Fruit fly (Drosophila melanogaster) whole organism, pupa: Measurements from ENCODE around the gene CG31248.

Experiments
- CG10348 ChIP-seq: fragments of 200-800 bp; sonication (Bioruptor generic); IDR thresholded peaks from 2 replicates; pipeline ENCODE4 v1.3.6; 2022; ENCODE audit warnings: missing biosample characterization, missing genetic modification characterization
- CG12605 ChIP-seq: fragments of 200-800 bp; sonication (Bioruptor generic); IDR thresholded peaks from 2 replicates; pipeline ENCODE4 v1.3.6; 2022; ENCODE audit warnings: missing biosample characterization, missing genetic modification characterization
- CG13204 ChIP-seq: fragments of 200-800 bp; sonication (Bioruptor generic); optimal IDR thresholded peaks from 2 replicates; lab custom pipeline; 2018; ENCODE audit warnings: missing biosample characterization, mild to moderate bottlenecking, missing genetic modification characterization, moderate library complexity
- CG14655 ChIP-seq: fragments of 200-800 bp; sonication (Bioruptor generic); optimal IDR thresholded peaks from 3 replicates; lab custom pipeline; 2017; ENCODE audit warnings: mild to moderate bottlenecking, missing biosample characterization, missing genetic modification reagents, missing genetic modification characterization
- CG15710 ChIP-seq: fragments of 200-800 bp; sonication (Bioruptor generic); optimal IDR thresholded peaks from 2 replicates; lab custom pipeline; 2018; ENCODE audit warnings: missing biosample characterization, mild to moderate bottlenecking, missing genetic modification characterization, moderate library complexity
- CG17806 ChIP-seq: fragments of 200-800 bp; sonication (Bioruptor generic); optimal IDR thresholded peaks from 2 replicates; lab custom pipeline; 2018; ENCODE audit warnings: missing biosample characterization, mild to moderate bottlenecking, missing genetic modification characterization, moderate library complexity
- CG32121 ChIP-seq: fragments of 200-800 bp; sonication (Bioruptor generic); IDR thresholded peaks from 2 replicates; pipeline ENCODE4 v1.3.6; 2022; ENCODE audit warnings: missing biosample characterization, missing genetic modification characterization
- CG34367 ChIP-seq: fragments of 200-800 bp; sonication (Bioruptor generic); optimal IDR thresholded peaks from 2 replicates; lab custom pipeline; 2018; ENCODE audit warnings: missing biosample characterization, mild to moderate bottlenecking, missing genetic modification characterization
- CG4496 ChIP-seq: fragments of 200-800 bp; sonication (Bioruptor generic); IDR thresholded peaks from 3 replicates; pipeline ENCODE4 v1.3.6; 2022; ENCODE audit warnings: missing biosample characterization, missing genetic modification characterization
- CG8159 ChIP-seq: fragments of 200-800 bp; sonication (Bioruptor generic); optimal IDR thresholded peaks from 3 replicates; lab custom pipeline; 2018; ENCODE audit warnings: missing biosample characterization, mild to moderate bottlenecking, missing genetic modification characterization, moderate library complexity
- CG8301 ChIP-seq: fragments of 200-800 bp; sonication (Bioruptor generic); optimal IDR thresholded peaks from 2 replicates; lab custom pipeline; 2018; ENCODE audit warnings: missing biosample characterization, mild to moderate bottlenecking, missing genetic modification characterization
- CG9948 ChIP-seq: fragments of 200-800 bp; sonication (Bioruptor generic); optimal IDR thresholded peaks from 2 replicates; lab custom pipeline; 2018; ENCODE audit warnings: missing biosample characterization, mild to moderate bottlenecking, missing genetic modification characterization, moderate library complexity
- D1 ChIP-seq: fragments of 200-800 bp; sonication (Bioruptor generic); optimal IDR thresholded peaks from 2 replicates; lab custom pipeline; 2018; ENCODE audit warnings: missing biosample characterization, mild to moderate bottlenecking, missing genetic modification characterization, moderate library complexity
- EcR ChIP-seq: fragments of 200-800 bp; sonication (Bioruptor generic); optimal IDR thresholded peaks from 3 replicates; lab custom pipeline; 2019; ENCODE audit warnings: missing biosample characterization, missing genetic modification characterization, mild to moderate bottlenecking, moderate library complexity, missing genetic modification reagents
- Ets98B ChIP-seq: fragments of 200-800 bp; sonication (Bioruptor generic); IDR thresholded peaks from 2 replicates; pipeline ENCODE4 v1.3.6; 2022; ENCODE audit warnings: missing biosample characterization, missing genetic modification characterization
- Pif1A ChIP-seq: fragments of 200-800 bp; sonication (Bioruptor generic); optimal IDR thresholded peaks from 3 replicates; lab custom pipeline; 2016; ENCODE audit warnings: missing biosample characterization, missing genetic modification characterization
- Pif1B ChIP-seq: fragments of 200-800 bp; sonication (Bioruptor generic); optimal IDR thresholded peaks from 3 replicates; lab custom pipeline; 2016; ENCODE audit warnings: missing biosample characterization, missing genetic modification characterization
- Snoo ChIP-seq: fragments of 200-800 bp; sonication (Bioruptor generic); optimal IDR thresholded peaks from 3 replicates; lab custom pipeline; 2017; ENCODE audit warnings: missing biosample characterization, mild to moderate bottlenecking, missing genetic modification characterization, inconsistent platforms
- fd96Ca ChIP-seq: fragments of 200-800 bp; sonication (Bioruptor generic); IDR thresholded peaks from 3 replicates; pipeline ENCODE4 v1.3.6; 2022; ENCODE audit warnings: missing biosample characterization, missing genetic modification characterization
- gl ChIP-seq: fragments of 200-800 bp; sonication (Bioruptor generic); optimal IDR thresholded peaks from 2 replicates; lab custom pipeline; 2018; ENCODE audit warnings: missing biosample characterization, mild to moderate bottlenecking, missing genetic modification characterization
- rn ChIP-seq: fragments of 200-800 bp; sonication (Bioruptor generic); IDR thresholded peaks from 2 replicates; pipeline ENCODE4 v1.3.6; 2022; ENCODE audit warnings: missing biosample characterization, missing genetic modification characterization

CG31248 gene

dm6 chr3R:7162356-7163289, 33.5 kb downstream of the CG31248 start, which contains the start of gene sas:
TSS of gene sas (plus strand) at chr3R:7162808.
- TF ChIP-seq CG14655: no peak
- TF ChIP-seq CG8301 (tag; lab: Kevin White, UChicago): no peak
- peak; percentile 14 for TF ChIP-seq CG13204 (GFP tag; lab: Kevin White, UChicago)
- no peak for TF ChIP-seq CG9948 (tag; lab: Kevin White, UChicago)
- TF ChIP-seq Snoo (tag; lab: Kevin White, UChicago): peak; percentile 16
- no peak for TF ChIP-seq CG15710 (tag; lab: Kevin White, UChicago)
- TF ChIP-seq EcR (GFP tag; lab: Kevin White, UChicago): peak; percentile 97
- no peak for TF ChIP-seq CG34367 (tag; lab: Kevin White, UChicago)
- TF ChIP-seq Ets98B (GFP tag; lab: Robert Waterston, UW): peak; percentile 17; the same call in 1 of the 2 replicates
- TF ChIP-seq CG12605 (GFP tag; lab: Robert Waterston, UW): peak; percentile 46; the same call in 1 of the 2 replicates
- TF ChIP-seq Pif1B (GFP tag; lab: Kevin White, UChicago): peak; percentile 28
- TF ChIP-seq D1 (tag; lab: Kevin White, UChicago): no peak
- TF ChIP-seq CG4496 (GFP tag; lab: Robert Waterston, UW): peak; percentile 45; the same call in 2 of the 3 replicates
- TF ChIP-seq, all 21 proteins: peak for 7

- TF ChIP-seq Pif1A (GFP tag; lab: Kevin White, UChicago): no peak
- TF ChIP-seq CG4496 (GFP tag; lab: Robert Waterston, UW): no peak
- no peak for TF ChIP-seq CG8301 (tag; lab: Kevin White, UChicago)
- no peak for TF ChIP-seq CG10348
- TF ChIP-seq CG14655: no peak
- TF ChIP-seq Ets98B (GFP tag; lab: Robert Waterston, UW): no peak
- TF ChIP-seq CG13204 (GFP tag; lab: Kevin White, UChicago): no peak
- TF ChIP-seq CG8159 (tag; lab: Kevin White, UChicago): no peak
- TF ChIP-seq CG15710 (tag; lab: Kevin White, UChicago): no peak
- TF ChIP-seq gl (tag; lab: Kevin White, UChicago): no peak
- no peak for TF ChIP-seq CG34367 (tag; lab: Kevin White, UChicago)
- no peak for TF ChIP-seq rn
- no peak for TF ChIP-seq D1 (tag; lab: Kevin White, UChicago)
- TF ChIP-seq fd96Ca (GFP tag; lab: Robert Waterston, UW): no peak
- TF ChIP-seq CG9948 (tag; lab: Kevin White, UChicago): no peak
- TF ChIP-seq EcR (GFP tag; lab: Kevin White, UChicago): no peak
- no peak for TF ChIP-seq Snoo (tag; lab: Kevin White, UChicago)
- TF ChIP-seq CG12605 (GFP tag; lab: Robert Waterston, UW): no peak
Measured at dm6 chr3R:7169927-7170326, 40.8 kb downstream of the CG31248 start.

dm6 chr3R:7171384-7172099, 42.4 kb downstream of the CG31248 start:
- peak; percentile 79 for TF ChIP-seq D1 (tag; lab: Kevin White, UChicago)
- peak; percentile 62 for TF ChIP-seq Pif1B (GFP tag; lab: Kevin White, UChicago)
- peak; percentile 42 for TF ChIP-seq CG13204 (GFP tag; lab: Kevin White, UChicago)
- no peak for TF ChIP-seq CG32121 (GFP tag; lab: Robert Waterston, UW)
- peak; percentile 56 for TF ChIP-seq CG8301 (tag; lab: Kevin White, UChicago)
- peak; percentile 55; the same call in 1 of the 3 replicates for TF ChIP-seq CG4496 (GFP tag; lab: Robert Waterston, UW)
- TF ChIP-seq Ets98B (GFP tag; lab: Robert Waterston, UW): no peak
- no peak for TF ChIP-seq rn
- peak; percentile 75 for TF ChIP-seq CG14655
- peak; percentile 26 for TF ChIP-seq Snoo (tag; lab: Kevin White, UChicago)
- peak; percentile 75 for TF ChIP-seq Pif1A (GFP tag; lab: Kevin White, UChicago)
- TF ChIP-seq EcR (GFP tag; lab: Kevin White, UChicago): peak; percentile 92
- peak; percentile 48 for TF ChIP-seq gl (tag; lab: Kevin White, UChicago)
- no peak for TF ChIP-seq CG10348
- peak; percentile 85 for TF ChIP-seq CG17806 (tag; lab: Kevin White, UChicago)
- TF ChIP-seq CG34367 (tag; lab: Kevin White, UChicago): peak; percentile 80
- TF ChIP-seq CG8159 (tag; lab: Kevin White, UChicago): peak; percentile 86
- TF ChIP-seq fd96Ca (GFP tag; lab: Robert Waterston, UW): no peak
- TF ChIP-seq CG12605 (GFP tag; lab: Robert Waterston, UW): no peak
- peak; percentile 91 for TF ChIP-seq CG15710 (tag; lab: Kevin White, UChicago)
- TF ChIP-seq CG9948 (tag; lab: Kevin White, UChicago): peak; percentile 85

- TF ChIP-seq CG4496 (GFP tag; lab: Robert Waterston, UW) (0 out of 3 replicates have a peak, but pooled peaks have one; percentile 22), EcR (GFP tag; lab: Kevin White, UChicago) (peak; percentile 75), rn (no peak)
Measured at dm6 chr3R:7172978-7173377, 43.9 kb downstream of the CG31248 start.

- TF ChIP-seq CG4496 (GFP tag; lab: Robert Waterston, UW) (peak; percentile 43; the same call in 1 of the 3 replicates), CG34367 (tag; lab: Kevin White, UChicago) (no peak), EcR (GFP tag; lab: Kevin White, UChicago) (peak; percentile 84), CG8159 (tag; lab: Kevin White, UChicago) (no peak), CG32121 (GFP tag; lab: Robert Waterston, UW) (no peak), CG13204 (GFP tag; lab: Kevin White, UChicago) (peak; percentile 33)
Measured at dm6 chr3R:7174755-7175154, 45.6 kb downstream of the CG31248 start.
